Fruit fly (Drosophila melanogaster) whole organism, embryonic: ENCODE data around the gene Uba4.
A peak's percentile ranks its signal among the peaks of the same experiment; 100 is the strongest.

Experiments
- Atf6 ChIP-seq: fragments of 200-800 bp; sonication (Bioruptor generic); IDR thresholded peaks from 2 replicates; pipeline ENCODE4 v1.3.6; 2022; ENCODE audit warnings: missing biosample characterization, missing genetic modification characterization
- CG10147 ChIP-seq: fragments of 200-800 bp; sonication (Bioruptor generic); optimal IDR thresholded peaks from 2 replicates; lab custom pipeline; 2019; ENCODE audit warnings: missing biosample characterization, mild to moderate bottlenecking, missing genetic modification characterization, moderate library complexity
- CG1024 ChIP-seq: fragments of 200-800 bp; sonication (Bioruptor generic); IDR thresholded peaks from 2 replicates; pipeline ENCODE4 v1.3.6; 2022; ENCODE audit warnings: missing biosample characterization, missing genetic modification characterization
- CG10565 ChIP-seq: fragments of 200-800 bp; sonication (Bioruptor generic); optimal IDR thresholded peaks from 3 replicates; lab custom pipeline; 2016; ENCODE audit warnings: missing biosample characterization, mild to moderate bottlenecking, missing genetic modification characterization
- CG11723 ChIP-seq: fragments of 200-800 bp; sonication (Bioruptor generic); optimal IDR thresholded peaks from 2 replicates; lab custom pipeline; 2017; ENCODE audit warnings: missing biosample characterization, mild to moderate bottlenecking, missing genetic modification characterization
- CG12391 ChIP-seq: fragments of 200-800 bp; sonication (Bioruptor generic); optimal IDR thresholded peaks from 3 replicates; lab custom pipeline; 2018; ENCODE audit warnings: missing biosample characterization, mild to moderate bottlenecking, missing genetic modification characterization, moderate library complexity
- CG12659 ChIP-seq: fragments of 200-800 bp; sonication (Bioruptor generic); optimal IDR thresholded peaks from 3 replicates; lab custom pipeline; 2017; ENCODE audit warnings: mild to moderate bottlenecking, missing biosample characterization, missing genetic modification reagents, missing genetic modification characterization
- CG14441 ChIP-seq: fragments of 200-800 bp; sonication (Bioruptor generic); IDR thresholded peaks from 2 replicates; pipeline ENCODE4 v1.3.6; 2022; ENCODE audit warnings: missing biosample characterization, missing genetic modification characterization
- CG14667 ChIP-seq: fragments of 200-800 bp; sonication (Bioruptor generic); IDR thresholded peaks from 2 replicates; pipeline ENCODE4 v1.3.6; 2022; ENCODE audit warnings: missing biosample characterization, missing genetic modification characterization
- CG1832 ChIP-seq: fragments of 200-800 bp; sonication (Bioruptor generic); optimal IDR thresholded peaks from 2 replicates; lab custom pipeline; 2017; ENCODE audit warnings: missing biosample characterization, mild to moderate bottlenecking, missing genetic modification characterization, inconsistent platforms
- CG2129 ChIP-seq: fragments of 200-800 bp; sonication (Bioruptor generic); IDR thresholded peaks from 2 replicates; pipeline ENCODE4 v1.3.6; 2022; ENCODE audit warnings: missing biosample characterization, missing genetic modification characterization; ENCODE audit not compliant: partially characterized antibody
- CG2712 ChIP-seq: fragments of 200-800 bp; optimal IDR thresholded peaks from 3 replicates; lab custom pipeline; 2019; ENCODE audit warnings: missing biosample characterization, mild to moderate bottlenecking, missing genetic modification characterization, moderate library complexity
- CG3838 ChIP-seq: fragments of 200-800 bp; sonication (Bioruptor generic); optimal IDR thresholded peaks from 3 replicates; lab custom pipeline; 2016; ENCODE audit warnings: missing biosample characterization, missing genetic modification characterization
- CG3995 ChIP-seq: fragments of 200-800 bp; sonication (Bioruptor generic); optimal IDR thresholded peaks from 3 replicates; lab custom pipeline; 2016; ENCODE audit warnings: missing biosample characterization, missing genetic modification characterization
- CG7928 ChIP-seq: fragments of 200-800 bp; sonication (Bioruptor generic); optimal IDR thresholded peaks from 2 replicates; lab custom pipeline; 2017; ENCODE audit warnings: missing biosample characterization, mild to moderate bottlenecking, missing genetic modification characterization
- Camta ChIP-seq: fragments of 200-800 bp; sonication (Bioruptor generic); optimal IDR thresholded peaks from 2 replicates; lab custom pipeline; 2016; ENCODE audit warnings: missing biosample characterization, missing genetic modification characterization
- D19A ChIP-seq: fragments of 200-800 bp; optimal IDR thresholded peaks from 3 replicates; lab custom pipeline; 2019; ENCODE audit warnings: missing biosample characterization, mild to moderate bottlenecking, missing genetic modification characterization, moderate library complexity
- Dip2 ChIP-seq: fragments of 200-800 bp; sonication (Bioruptor generic); IDR thresholded peaks from 2 replicates; pipeline ENCODE4 v1.3.6; 2022; ENCODE audit warnings: missing biosample characterization, missing genetic modification characterization
- Doc2 ChIP-seq: fragments of 200-800 bp; sonication (Bioruptor generic); IDR thresholded peaks from 2 replicates; pipeline ENCODE4 v1.3.6; 2022; ENCODE audit warnings: missing biosample characterization, missing genetic modification characterization
- Ets97D ChIP-seq: fragments of 200-800 bp; sonication (Bioruptor generic); optimal IDR thresholded peaks from 3 replicates; lab custom pipeline; 2016; ENCODE audit warnings: missing biosample characterization, missing genetic modification characterization
- HLH3B ChIP-seq: fragments of 200-800 bp; sonication (Bioruptor generic); IDR thresholded peaks from 2 replicates; pipeline ENCODE4 v1.3.6; 2022; ENCODE audit warnings: missing biosample characterization, missing genetic modification characterization
- HLH4C ChIP-seq: fragments of 200-800 bp; sonication (Bioruptor generic); IDR thresholded peaks from 3 replicates; pipeline ENCODE4 v1.3.6; 2022; ENCODE audit warnings: missing biosample characterization, missing genetic modification characterization; ENCODE audit not compliant: partially characterized antibody
- HmgZ ChIP-seq: fragments of 200-800 bp; sonication (Bioruptor generic); optimal IDR thresholded peaks from 2 replicates; lab custom pipeline; 2018; ENCODE audit warnings: missing biosample characterization, mild to moderate bottlenecking, missing genetic modification characterization
- Mad ChIP-seq: fragments of 200-800 bp; sonication (Bioruptor generic); optimal IDR thresholded peaks from 2 replicates; lab custom pipeline; 2016; ENCODE audit warnings: missing biosample characterization, missing genetic modification characterization
- NC2α ChIP-seq: fragments of 200-800 bp; sonication (Bioruptor generic); optimal IDR thresholded peaks from 2 replicates; lab custom pipeline; 2016; ENCODE audit warnings: missing biosample characterization, missing genetic modification characterization
- Ravus ChIP-seq: fragments of 200-800 bp; sonication (Bioruptor generic); IDR thresholded peaks from 2 replicates; pipeline ENCODE4 v1.3.6; 2022; ENCODE audit warnings: missing biosample characterization, missing genetic modification characterization
- abd-A ChIP-seq: fragments of 200-800 bp; sonication (Bioruptor generic); optimal IDR thresholded peaks from 3 replicates; lab custom pipeline; 2019; ENCODE audit warnings: missing biosample characterization, mild to moderate bottlenecking, missing genetic modification characterization, moderate library complexity
- ac ChIP-seq: fragments of 200-800 bp; sonication (Bioruptor generic); optimal IDR thresholded peaks from 3 replicates; lab custom pipeline; 2017; ENCODE audit warnings: missing biosample characterization, mild to moderate bottlenecking, missing genetic modification characterization
- al ChIP-seq: fragments of 200-800 bp; sonication (Bioruptor generic); IDR thresholded peaks from 2 replicates; pipeline ENCODE4 v1.3.6; 2022; ENCODE audit warnings: missing biosample characterization, missing genetic modification characterization
- ap ChIP-seq: fragments of 200-800 bp; sonication (Bioruptor generic); IDR thresholded peaks from 2 replicates; pipeline ENCODE4 v1.3.6; 2022; ENCODE audit warnings: missing biosample characterization, missing genetic modification characterization
- bbx ChIP-seq: fragments of 200-800 bp; sonication (Bioruptor generic); IDR thresholded peaks from 2 replicates; pipeline ENCODE4 v1.3.6; 2022; ENCODE audit warnings: missing biosample characterization, missing genetic modification characterization; ENCODE audit not compliant: partially characterized antibody
- bowl ChIP-seq: fragments of 200-800 bp; sonication (Bioruptor generic); IDR thresholded peaks from 2 replicates; pipeline ENCODE4 v1.3.6; 2022; ENCODE audit warnings: missing biosample characterization, missing genetic modification characterization
- chinmo ChIP-seq: fragments of 200-800 bp; sonication (Bioruptor generic); IDR thresholded peaks from 4 replicates; pipeline ENCODE4 v1.3.6; 2022; ENCODE audit warnings: missing biosample characterization, missing genetic modification characterization; ENCODE audit not compliant: partially characterized antibody
- dm ChIP-seq: fragments of 200-800 bp; sonication (Bioruptor generic); optimal IDR thresholded peaks from 3 replicates; lab custom pipeline; 2016; ENCODE audit warnings: missing biosample characterization, missing genetic modification characterization
- emc ChIP-seq: fragments of 200-800 bp; sonication (Bioruptor generic); optimal IDR thresholded peaks from 2 replicates; lab custom pipeline; 2016; ENCODE audit warnings: missing biosample characterization, missing genetic modification characterization
- grn ChIP-seq: fragments of 200-800 bp; sonication (Bioruptor generic); optimal IDR thresholded peaks from 3 replicates; lab custom pipeline; 2017; ENCODE audit warnings: missing biosample characterization, missing genetic modification characterization
- gt ChIP-seq: fragments of 200-800 bp; sonication (Bioruptor generic); IDR thresholded peaks from 2 replicates; pipeline ENCODE4 v1.3.6; 2022; ENCODE audit warnings: missing biosample characterization, missing genetic modification characterization
- ind ChIP-seq: fragments of 200-800 bp; sonication (Bioruptor generic); optimal IDR thresholded peaks from 3 replicates; lab custom pipeline; 2016; ENCODE audit warnings: missing biosample characterization, missing genetic modification characterization
- insv ChIP-seq, 2 experiments: fragments of 200-800 bp; sonication (Bioruptor generic); optimal IDR thresholded peaks; 3 replicates each; lab custom pipeline; 2016 to 2018; ENCODE audit warnings: missing biosample characterization in 2 of 2, missing genetic modification characterization in 2 of 2
- jigr1 ChIP-seq: fragments of 200-800 bp; sonication (Bioruptor generic); IDR thresholded peaks from 3 replicates; pipeline ENCODE4 v1.3.6; 2022; ENCODE audit warnings: missing biosample characterization, missing genetic modification characterization
- jumu ChIP-seq: fragments of 200-800 bp; sonication (Bioruptor generic); optimal IDR thresholded peaks from 3 replicates; lab custom pipeline; 2016; ENCODE audit warnings: missing biosample characterization, missing genetic modification characterization
- lov ChIP-seq, 2 experiments: fragments of 200-800 bp in 1 of 2; fragments of >200 bp in 1 of 2; sonication (Bioruptor generic) in 1 of 2; IDR thresholded peaks in 1 of 2; optimal IDR thresholded peaks in 1 of 2; 2 replicates in 1 of 2; 3 replicates in 1 of 2; pipeline versions ENCODE4 v1.3.6 to Lab custom; 2017 to 2022; ENCODE audit warnings: missing biosample characterization in 1 of 2, missing genetic modification characterization in 1 of 2
- nom ChIP-seq: fragments of 200-800 bp; sonication (Bioruptor generic); optimal IDR thresholded peaks from 2 replicates; lab custom pipeline; 2017; ENCODE audit warnings: missing biosample characterization, missing genetic modification characterization, mild to moderate bottlenecking, moderate library complexity, missing genetic modification reagents
- p53 ChIP-seq: fragments of 200-800 bp; sonication (Bioruptor generic); optimal IDR thresholded peaks from 2 replicates; lab custom pipeline; 2016; ENCODE audit warnings: missing biosample characterization, missing genetic modification characterization
- peb ChIP-seq: fragments of 200-800 bp; sonication (Bioruptor generic); IDR thresholded peaks from 2 replicates; pipeline ENCODE4 v1.3.6; 2022; ENCODE audit warnings: missing biosample characterization, missing genetic modification characterization
- ranshi ChIP-seq: fragments of 200-800 bp; sonication (Bioruptor generic); IDR thresholded peaks from 2 replicates; pipeline ENCODE4 v1.3.6; 2022; ENCODE audit warnings: missing biosample characterization, missing genetic modification characterization
- sd ChIP-seq: fragments of 200-800 bp; sonication (Bioruptor generic); optimal IDR thresholded peaks from 3 replicates; lab custom pipeline; 2018; ENCODE audit warnings: missing biosample characterization, mild to moderate bottlenecking, missing genetic modification characterization, moderate library complexity
- slp2 ChIP-seq: fragments of 200-800 bp; sonication (Bioruptor generic); optimal IDR thresholded peaks from 2 replicates; lab custom pipeline; 2016; ENCODE audit warnings: missing biosample characterization, missing genetic modification characterization
- vfl ChIP-seq: fragments of 200-800 bp; sonication (Bioruptor generic); optimal IDR thresholded peaks from 2 replicates; lab custom pipeline; 2016; ENCODE audit warnings: missing biosample characterization, missing genetic modification characterization
- wor ChIP-seq: fragments of 200-800 bp; sonication (Bioruptor generic); IDR thresholded peaks from 2 replicates; pipeline ENCODE4 v1.3.6; 2022; ENCODE audit warnings: missing biosample characterization, missing genetic modification characterization
- zfh1 ChIP-seq: fragments of 200-800 bp; sonication (Bioruptor generic); IDR thresholded peaks from 3 replicates; pipeline ENCODE4 v1.3.6; 2022; ENCODE audit warnings: missing biosample characterization, missing genetic modification characterization

Gene Uba4

dm6 chr2L:8514748-8515147 is 2.5 kb upstream of the Uba4 start, which contains the start of the genes CG13097 and PIG-U (continued):
- TF ChIP-seq sd (tag; lab: Kevin White, UChicago) (no peak), slp2 (peak; percentile 13), zfh1 (GFP tag; lab: Robert Waterston, UW) (peak; percentile 84), Camta (GFP tag; lab: Kevin White, UChicago) (peak; percentile 76), ranshi (GFP tag; lab: Robert Waterston, UW) (peak; percentile 85), CG3838 (peak; percentile 29), HLH3B (GFP tag; lab: Robert Waterston, UW) (peak; percentile 67; the same call in 1 of the 2 replicates), lov (optimal IDR thresholded peaks at IDR 0.05; lab: Kevin White, UChicago) (no peak), lov (GFP tag; IDR thresholded peaks at IDR 0.05; lab: Robert Waterston, UW) (no peak), CG7928 (GFP tag; lab: Kevin White, UChicago) (peak; percentile 50), peb (GFP tag; lab: Robert Waterston, UW) (peak; percentile 18; the same call in 1 of the 2 replicates), wor (GFP tag; lab: Robert Waterston, UW) (peak; percentile 51), abd-A (tag; lab: Kevin White, UChicago) (no peak), NC2α (GFP tag; lab: Kevin White, UChicago) (no peak), CG1832 (no peak), nom (GFP tag; lab: Kevin White, UChicago) (no peak), CG3995 (GFP tag; lab: Kevin White, UChicago) (peak; percentile 92), dm (peak; percentile 81), bbx (GFP tag; lab: Robert Waterston, UW) (peak; percentile 81), Ravus (no peak), bowl (GFP tag; lab: Robert Waterston, UW) (peak; percentile 55; the same call in 1 of the 2 replicates), insv (GFP tag; optimal IDR thresholded peaks at IDR 0.05; lab: Kevin White, UChicago) (peak in 1 of 2 experiments; percentile 13), gt (no peak), CG14441 (GFP tag; lab: Robert Waterston, UW) (peak; percentile 76), CG10565 (peak; percentile 71), CG11723 (GFP tag; lab: Kevin White, UChicago) (no peak), jigr1 (GFP tag; lab: Robert Waterston, UW) (no peak), ind (GFP tag; lab: Kevin White, UChicago) (peak; percentile 87), al (peak; percentile 80), CG12659 (GFP tag; lab: Kevin White, UChicago) (peak; percentile 79), grn (no peak), CG10147 (GFP tag; lab: Kevin White, UChicago) (peak; percentile 80), Doc2 (GFP tag; lab: Robert Waterston, UW) (no peak), emc (GFP tag; lab: Kevin White, UChicago) (no peak), HmgZ (tag; lab: Kevin White, UChicago) (peak; percentile 87), D19A (tag; lab: Kevin White, UChicago) (no peak), Mad (GFP tag; lab: Kevin White, UChicago) (peak; percentile 91), ac (GFP tag; lab: Kevin White, UChicago) (peak; percentile 1), ap (GFP tag; lab: Robert Waterston, UW) (0 out of 2 replicates have a peak, but pooled peaks have one; percentile 12), CG2712 (tag; lab: Kevin White, UChicago) (peak; percentile 90), HLH4C (GFP tag; lab: Robert Waterston, UW) (peak; percentile 86), vfl (GFP tag; lab: Kevin White, UChicago) (peak; percentile 83), chinmo (GFP tag; lab: Robert Waterston, UW) (no peak), CG2129 (peak; percentile 97), CG12391 (tag; lab: Kevin White, UChicago) (peak; percentile 91), Ets97D (GFP tag; lab: Kevin White, UChicago) (peak; percentile 78), jumu (GFP tag; lab: Kevin White, UChicago) (peak; percentile 22), CG1024 (peak; percentile 50; the same call in 1 of the 2 replicates), p53 (peak; percentile 6), CG14667 (peak; percentile 64), Atf6 (peak; percentile 85), Dip2 (GFP tag; lab: Robert Waterston, UW) (no peak)
